Fruit fly (Drosophila melanogaster) whole organism, embryonic: ENCODE results near the gene CG13699.

ENCODE experiments used
- Bgb ChIP-seq: fragments of 200-800 bp; sonication (Bioruptor generic); IDR thresholded peaks from 2 replicates; pipeline ENCODE4 v1.3.6; 2022; ENCODE audit warnings: missing biosample characterization, missing genetic modification characterization; ENCODE audit not compliant: partially characterized antibody
- CG10431 ChIP-seq: fragments of 200-800 bp; sonication (Bioruptor generic); optimal IDR thresholded peaks from 3 replicates; lab custom pipeline; 2018; ENCODE audit warnings: missing biosample characterization, mild to moderate bottlenecking, missing genetic modification characterization
- CG10462 ChIP-seq: fragments of 200-800 bp; sonication (Bioruptor generic); optimal IDR thresholded peaks from 2 replicates; lab custom pipeline; 2016; ENCODE audit warnings: missing biosample characterization, missing genetic modification characterization
- CG10959 ChIP-seq: fragments of 200-800 bp; sonication (Bioruptor generic); IDR thresholded peaks from 2 replicates; pipeline ENCODE4 v1.3.6; 2022; ENCODE audit warnings: missing biosample characterization, missing genetic modification characterization
- CG11504 ChIP-seq: fragments of 200-800 bp; sonication (Bioruptor generic); optimal IDR thresholded peaks from 3 replicates; lab custom pipeline; 2019; ENCODE audit warnings: missing biosample characterization, mild to moderate bottlenecking, missing genetic modification characterization, moderate library complexity
- CG11695 ChIP-seq: fragments of 200-800 bp; sonication (Bioruptor generic); IDR thresholded peaks from 3 replicates; pipeline ENCODE4 v1.3.6; 2022; ENCODE audit warnings: missing biosample characterization, missing genetic modification characterization
- CG16815 ChIP-seq: fragments of 200-800 bp; sonication (Bioruptor generic); optimal IDR thresholded peaks from 3 replicates; lab custom pipeline; 2017; ENCODE audit warnings: missing biosample characterization, mild to moderate bottlenecking, missing genetic modification characterization
- CG17359 ChIP-seq: fragments of 200-800 bp; sonication (Bioruptor generic); optimal IDR thresholded peaks from 3 replicates; lab custom pipeline; 2018; ENCODE audit warnings: missing biosample characterization, mild to moderate bottlenecking, missing genetic modification characterization, moderate library complexity
- CG17802 ChIP-seq: fragments of 200-800 bp; sonication (Bioruptor generic); optimal IDR thresholded peaks from 2 replicates; lab custom pipeline; 2018; ENCODE audit warnings: missing biosample characterization, mild to moderate bottlenecking, missing genetic modification characterization, moderate library complexity
- CG32767 ChIP-seq: fragments of 200-800 bp; sonication (Bioruptor generic); IDR thresholded peaks from 2 replicates; pipeline ENCODE4 v1.3.6; 2022; ENCODE audit warnings: missing biosample characterization, missing genetic modification characterization
- CG4730 ChIP-seq: fragments of 200-800 bp; sonication (Bioruptor generic); IDR thresholded peaks from 2 replicates; pipeline ENCODE4 v1.3.6; 2022; ENCODE audit warnings: missing biosample characterization, missing genetic modification characterization
- CG4820 ChIP-seq: fragments of 200-800 bp; sonication (Bioruptor generic); optimal IDR thresholded peaks from 3 replicates; lab custom pipeline; 2016; ENCODE audit warnings: missing biosample characterization, missing genetic modification characterization
- CG7839 ChIP-seq: fragments of 200-800 bp; sonication (Bioruptor generic); optimal IDR thresholded peaks from 3 replicates; lab custom pipeline; 2018; ENCODE audit warnings: missing biosample characterization, mild to moderate bottlenecking, missing genetic modification characterization, moderate library complexity
- CG7987 ChIP-seq: fragments of 200-800 bp; sonication (Bioruptor generic); optimal IDR thresholded peaks from 2 replicates; lab custom pipeline; 2018; ENCODE audit warnings: missing biosample characterization, mild to moderate bottlenecking, missing genetic modification characterization, moderate library complexity
- CG8924 ChIP-seq: fragments of 200-800 bp; optimal IDR thresholded peaks from 3 replicates; lab custom pipeline; 2019; ENCODE audit warnings: missing biosample characterization, mild to moderate bottlenecking, missing genetic modification characterization, moderate library complexity
- CG9609 ChIP-seq: fragments of 200-800 bp; sonication (Bioruptor generic); optimal IDR thresholded peaks from 3 replicates; lab custom pipeline; 2016; ENCODE audit warnings: missing biosample characterization, missing genetic modification characterization
- Camta ChIP-seq: fragments of 200-800 bp; sonication (Bioruptor generic); optimal IDR thresholded peaks from 2 replicates; lab custom pipeline; 2016; ENCODE audit warnings: missing biosample characterization, missing genetic modification characterization
- CrebB ChIP-seq: fragments of 200-800 bp; sonication (Bioruptor generic); optimal IDR thresholded peaks from 3 replicates; lab custom pipeline; 2018; ENCODE audit warnings: missing biosample characterization, mild to moderate bottlenecking, missing genetic modification characterization
- Ets97D ChIP-seq: fragments of 200-800 bp; sonication (Bioruptor generic); optimal IDR thresholded peaks from 3 replicates; lab custom pipeline; 2016; ENCODE audit warnings: missing biosample characterization, missing genetic modification characterization
- HLH54F ChIP-seq: fragments of 200-800 bp; sonication (Bioruptor generic); optimal IDR thresholded peaks from 3 replicates; lab custom pipeline; 2016; ENCODE audit warnings: missing biosample characterization, missing genetic modification characterization
- Hsf ChIP-seq: fragments of 200-800 bp; sonication (Bioruptor generic); optimal IDR thresholded peaks from 3 replicates; lab custom pipeline; 2016; ENCODE audit warnings: missing biosample characterization, missing genetic modification characterization
- Lhr ChIP-seq: fragments of 200-800 bp; sonication (Bioruptor generic); optimal IDR thresholded peaks from 3 replicates; lab custom pipeline; 2017; ENCODE audit warnings: mild to moderate bottlenecking, missing biosample characterization, missing genetic modification reagents, missing genetic modification characterization
- Poxn ChIP-seq: fragments of 200-800 bp; sonication (Bioruptor generic); IDR thresholded peaks from 2 replicates; pipeline ENCODE4 v1.3.6; 2022; ENCODE audit warnings: missing biosample characterization, missing genetic modification characterization
- Sin3A ChIP-seq: fragments of >200 bp; optimal IDR thresholded peaks from 2 replicates; lab custom pipeline; 2018
- Ssrp ChIP-seq: fragments of 200-800 bp; sonication (Bioruptor generic); optimal IDR thresholded peaks from 2 replicates; lab custom pipeline; 2018; ENCODE audit warnings: missing biosample characterization, mild to moderate bottlenecking, missing genetic modification characterization, moderate library complexity
- TFAM ChIP-seq: fragments of 200-800 bp; sonication (Bioruptor generic); optimal IDR thresholded peaks from 2 replicates; lab custom pipeline; 2017; ENCODE audit warnings: missing biosample characterization, missing genetic modification characterization, inconsistent platforms
- Vsx1 ChIP-seq: fragments of 200-800 bp; sonication (Bioruptor generic); optimal IDR thresholded peaks from 2 replicates; lab custom pipeline; 2017; ENCODE audit warnings: missing biosample characterization, mild to moderate bottlenecking, missing genetic modification characterization, missing genetic modification reagents
- ap ChIP-seq: fragments of 200-800 bp; sonication (Bioruptor generic); IDR thresholded peaks from 2 replicates; pipeline ENCODE4 v1.3.6; 2022; ENCODE audit warnings: missing biosample characterization, missing genetic modification characterization
- ara ChIP-seq: fragments of 200-800 bp; sonication (Bioruptor generic); IDR thresholded peaks from 2 replicates; pipeline ENCODE4 v1.3.6; 2022; ENCODE audit warnings: missing biosample characterization, missing genetic modification characterization
- bbx ChIP-seq: fragments of 200-800 bp; sonication (Bioruptor generic); IDR thresholded peaks from 2 replicates; pipeline ENCODE4 v1.3.6; 2022; ENCODE audit warnings: missing biosample characterization, missing genetic modification characterization; ENCODE audit not compliant: partially characterized antibody
- bigmax ChIP-seq: fragments of 200-800 bp; sonication (Bioruptor generic); optimal IDR thresholded peaks from 2 replicates; lab custom pipeline; 2018; ENCODE audit warnings: missing biosample characterization, mild to moderate bottlenecking, missing genetic modification characterization
- btn ChIP-seq: fragments of 200-800 bp; sonication (Bioruptor generic); optimal IDR thresholded peaks from 2 replicates; lab custom pipeline; 2016; ENCODE audit warnings: missing biosample characterization, missing genetic modification characterization
- caup ChIP-seq: fragments of 200-800 bp; sonication (Bioruptor generic); optimal IDR thresholded peaks from 3 replicates; lab custom pipeline; 2017; ENCODE audit warnings: missing biosample characterization, mild to moderate bottlenecking, missing genetic modification characterization, moderate library complexity; ENCODE audit not compliant: severe bottlenecking
- da ChIP-seq: fragments of 200-800 bp; sonication (Bioruptor generic); optimal IDR thresholded peaks from 2 replicates; lab custom pipeline; 2016; ENCODE audit warnings: missing biosample characterization, missing genetic modification characterization
- ewg ChIP-seq: fragments of 200-800 bp; sonication (Bioruptor generic); optimal IDR thresholded peaks from 3 replicates; lab custom pipeline; 2017; ENCODE audit warnings: mild to moderate bottlenecking, missing biosample characterization, missing genetic modification reagents, missing genetic modification characterization
- fru ChIP-seq: fragments of >200 bp; optimal IDR thresholded peaks from 2 replicates; lab custom pipeline; 2017
- grn ChIP-seq: fragments of 200-800 bp; sonication (Bioruptor generic); optimal IDR thresholded peaks from 3 replicates; lab custom pipeline; 2017; ENCODE audit warnings: missing biosample characterization, missing genetic modification characterization
- gsb ChIP-seq: fragments of 200-800 bp; sonication (Bioruptor generic); IDR thresholded peaks from 2 replicates; pipeline ENCODE4 v1.3.6; 2022; ENCODE audit warnings: missing biosample characterization, missing genetic modification characterization
- h ChIP-seq: fragments of >200 bp; optimal IDR thresholded peaks from 2 replicates; lab custom pipeline; 2017
- her ChIP-seq: fragments of 200-800 bp; sonication (Bioruptor generic); optimal IDR thresholded peaks from 2 replicates; lab custom pipeline; 2016; ENCODE audit warnings: missing biosample characterization, missing genetic modification characterization
- jumu ChIP-seq: fragments of 200-800 bp; sonication (Bioruptor generic); optimal IDR thresholded peaks from 3 replicates; lab custom pipeline; 2016; ENCODE audit warnings: missing biosample characterization, missing genetic modification characterization
- kni ChIP-seq: fragments of 200-800 bp; sonication (Bioruptor generic); optimal IDR thresholded peaks from 3 replicates; lab custom pipeline; 2017; ENCODE audit warnings: mild to moderate bottlenecking, missing biosample characterization, missing genetic modification reagents, missing genetic modification characterization
- lola ChIP-seq, 3 experiments: fragments of >200 bp in 2 of 3; fragments of 200-800 bp in 1 of 3; sonication (Bioruptor generic) in 1 of 3; optimal IDR thresholded peaks; 2 replicates each; lab custom pipeline; 2017 to 2019; ENCODE audit warnings: missing biosample characterization in 3 of 3, missing genetic modification characterization in 3 of 3, mild to moderate bottlenecking in 1 of 3, moderate library complexity in 1 of 3
- mirr ChIP-seq: fragments of 200-800 bp; sonication (Bioruptor generic); optimal IDR thresholded peaks from 3 replicates; lab custom pipeline; 2018; ENCODE audit warnings: missing biosample characterization, mild to moderate bottlenecking, missing genetic modification characterization
- pros ChIP-seq: fragments of 200-800 bp; sonication (Bioruptor generic); optimal IDR thresholded peaks from 3 replicates; lab custom pipeline; 2019; ENCODE audit warnings: missing biosample characterization, mild to moderate bottlenecking, missing genetic modification characterization, moderate library complexity
- so ChIP-seq: fragments of 200-800 bp; sonication (Bioruptor generic); IDR thresholded peaks from 3 replicates; pipeline ENCODE4 v1.3.6; 2022; ENCODE audit warnings: missing biosample characterization, missing genetic modification characterization
- tin ChIP-seq: fragments of 200-800 bp; sonication (Bioruptor generic); optimal IDR thresholded peaks from 3 replicates; lab custom pipeline; 2016; ENCODE audit warnings: missing biosample characterization, missing genetic modification characterization
- ttk ChIP-seq: fragments of 200-800 bp; sonication (Bioruptor generic); IDR thresholded peaks from 2 replicates; pipeline ENCODE4 v2.1.2; 2022; ENCODE audit warnings: missing biosample characterization, missing genetic modification characterization

CG13699 gene

DNA sequence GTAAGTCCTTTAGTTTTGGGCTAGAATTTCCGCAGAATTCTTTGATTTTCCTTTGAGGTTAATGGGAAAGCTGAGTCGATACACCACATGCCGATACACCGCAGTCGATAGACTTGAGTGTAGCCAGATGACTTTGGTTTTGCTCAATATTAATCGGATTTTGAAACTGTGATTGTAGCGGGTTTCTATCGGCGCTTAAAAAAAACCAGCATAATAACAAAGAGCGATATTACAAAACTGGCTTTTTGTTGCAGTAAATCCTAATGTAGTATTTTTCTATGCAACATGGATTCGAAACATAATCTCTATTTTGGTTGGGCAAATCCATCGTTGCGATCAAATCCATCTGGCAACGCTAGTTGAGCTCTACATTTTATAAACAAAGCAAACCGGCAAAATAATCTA, 52.9 kb downstream of the CG13699 start, which contains the start of the genes Polr3D and mus304 (continued):
- TF ChIP-seq bigmax (peak; percentile 93), CG4730 (GFP tag; lab: Robert Waterston, UW) (no peak), CG17802 (tag; lab: Kevin White, UChicago) (no peak), CG17359 (tag; lab: Kevin White, UChicago) (no peak), Poxn (GFP tag; lab: Robert Waterston, UW) (no peak), mirr (GFP tag; lab: Kevin White, UChicago) (no peak), CG8924 (tag; lab: Kevin White, UChicago) (no peak), lola (GFP tag; optimal IDR thresholded peaks at IDR 0.05; lab: Kevin White, UChicago) (no peak), CG10431 (GFP tag; lab: Kevin White, UChicago) (no peak), grn (no peak), Ssrp (tag; lab: Kevin White, UChicago) (no peak), Camta (GFP tag; lab: Kevin White, UChicago) (no peak), so (no peak), CrebB (tag; lab: Kevin White, UChicago) (no peak), CG9609 (GFP tag; lab: Kevin White, UChicago) (no peak), caup (GFP tag; lab: Kevin White, UChicago) (no peak), CG16815 (GFP tag; lab: Kevin White, UChicago) (no peak), HLH54F (no peak)

DNA sequence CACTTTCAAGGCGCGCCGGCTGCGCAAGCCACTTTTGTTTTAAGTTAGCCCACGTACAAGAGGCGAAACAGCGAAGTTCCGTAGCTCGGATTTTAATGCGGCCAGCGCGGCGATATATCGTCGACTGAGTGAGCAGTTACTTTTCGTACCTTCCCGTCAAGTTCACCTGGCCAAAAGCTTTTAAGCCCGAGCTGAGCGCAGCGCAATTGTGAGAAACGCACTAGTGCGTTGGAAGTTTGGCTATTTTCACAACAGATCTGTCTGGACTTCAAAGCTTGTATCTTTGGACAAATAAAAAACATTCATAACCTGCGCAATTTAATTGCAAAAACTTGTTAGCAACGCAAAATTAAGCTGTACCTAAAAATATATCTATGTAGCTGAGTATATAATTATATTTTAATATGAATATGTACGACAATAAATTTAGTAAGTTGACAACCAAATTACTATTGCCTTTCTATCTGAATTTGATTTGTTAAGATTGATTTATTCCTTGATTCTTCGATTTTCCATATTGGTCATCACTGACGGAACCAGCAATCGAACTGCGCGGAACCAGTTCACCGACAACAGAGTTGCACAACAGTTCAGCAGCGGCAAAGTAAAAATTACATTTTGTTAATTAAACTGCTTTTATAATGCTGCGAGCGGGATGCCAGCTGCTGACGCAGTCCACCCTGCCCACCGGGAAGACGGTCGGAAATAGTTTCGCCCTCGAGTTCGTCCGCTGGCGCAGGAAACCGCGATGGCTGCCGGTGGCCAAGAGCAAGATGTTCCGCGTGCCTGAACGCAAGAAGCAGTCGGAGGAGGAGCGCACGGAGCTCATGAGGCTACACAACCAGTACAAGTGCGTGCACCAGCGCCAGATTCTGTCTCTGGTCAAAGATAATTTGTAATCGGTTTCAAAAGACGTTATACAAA, 56.0 kb downstream of the CG13699 start, which contains the start of the genes CG13698 and mRpS26:
Gene CG13698 (minus strand): TSS at position 129 of the 924 bp plus-strand sequence.
Gene mRpS26 (plus strand): TSS at position 559 of the 924 bp plus-strand sequence.
- TF ChIP-seq ttk (GFP tag; lab: Robert Waterston, UW) (peak; percentile 32; the same call in 1 of the 2 replicates), Bgb (GFP tag; lab: Robert Waterston, UW) (peak; percentile 74), CG16815 (GFP tag; lab: Kevin White, UChicago) (peak; percentile 53), Vsx1 (GFP tag; lab: Kevin White, UChicago) (no peak), CG11504 (tag; lab: Kevin White, UChicago) (peak; percentile 77), CG7987 (GFP tag; lab: Kevin White, UChicago) (peak; percentile 14), CG11695 (GFP tag; lab: Robert Waterston, UW) (no peak; the same call in 2 of the 3 replicates), CG4820 (peak; percentile 69), da (GFP tag; lab: Kevin White, UChicago) (no peak), jumu (GFP tag; lab: Kevin White, UChicago) (no peak), CG10462 (GFP tag; lab: Kevin White, UChicago) (peak; percentile 9), kni (GFP tag; lab: Kevin White, UChicago) (peak; percentile 29), bbx (GFP tag; lab: Robert Waterston, UW) (peak; percentile 67), ewg (GFP tag; lab: Kevin White, UChicago) (peak; percentile 63), pros (GFP tag; lab: Kevin White, UChicago) (no peak), TFAM (GFP tag; lab: Kevin White, UChicago) (no peak), h (lab: Kevin White, UChicago) (no peak), btn (GFP tag; lab: Kevin White, UChicago) (no peak), Lhr (GFP tag; lab: Kevin White, UChicago) (peak; percentile 65), Hsf (GFP tag; lab: Kevin White, UChicago) (peak; percentile 55), ap (GFP tag; lab: Robert Waterston, UW) (0 out of 2 replicates have a peak, but pooled peaks have one; percentile 12), gsb (GFP tag; lab: Robert Waterston, UW) (no peak), CG7839 (peak; percentile 72), ara (GFP tag; lab: Robert Waterston, UW) (peak; percentile 17; the same call in 1 of the 2 replicates), her (GFP tag; lab: Kevin White, UChicago) (peak; percentile 99), CG32767 (GFP tag; lab: Robert Waterston, UW) (no peak), Sin3A (peak; percentile 54), Camta (GFP tag; lab: Kevin White, UChicago) (no peak), fru (lab: Kevin White, UChicago) (no peak), CG10959 (no peak), tin (peak; percentile 70), Ets97D (GFP tag; lab: Kevin White, UChicago) (peak; percentile 24)
